Fruit fly (Drosophila melanogaster) whole organism, prepupa: ENCODE data around the gene CG2865.

Experiments used
- Blimp-1 ChIP-seq: fragments of 200-800 bp; sonication (Bioruptor generic); optimal IDR thresholded peaks from 3 replicates; lab custom pipeline; 2017; ENCODE audit warnings: missing biosample characterization, missing genetic modification characterization, mild to moderate bottlenecking, moderate library complexity, missing genetic modification reagents
- CG10631 ChIP-seq: fragments of 200-800 bp; sonication (Bioruptor generic); optimal IDR thresholded peaks from 2 replicates; lab custom pipeline; 2016; ENCODE audit warnings: missing biosample characterization, missing genetic modification characterization
- CG10669 ChIP-seq: fragments of 200-800 bp; sonication (Bioruptor generic); optimal IDR thresholded peaks from 3 replicates; lab custom pipeline; 2018; ENCODE audit warnings: missing biosample characterization, mild to moderate bottlenecking, missing genetic modification characterization, moderate library complexity
- CG11902 ChIP-seq: fragments of 200-800 bp; sonication (Bioruptor generic); optimal IDR thresholded peaks from 3 replicates; lab custom pipeline; 2016; ENCODE audit warnings: missing biosample characterization, missing genetic modification characterization
- CG15336 ChIP-seq: fragments of 200-800 bp; sonication (Bioruptor generic); IDR thresholded peaks from 2 replicates; pipeline ENCODE4 v1.3.6; 2022; ENCODE audit warnings: missing biosample characterization, missing genetic modification characterization
- CG1621 ChIP-seq: fragments of 200-800 bp; sonication (Bioruptor generic); optimal IDR thresholded peaks from 3 replicates; lab custom pipeline; 2018; ENCODE audit warnings: missing biosample characterization, mild to moderate bottlenecking, missing genetic modification characterization
- CG16779 ChIP-seq: fragments of 200-800 bp; sonication (Bioruptor generic); optimal IDR thresholded peaks from 3 replicates; lab custom pipeline; 2017; ENCODE audit warnings: missing biosample characterization, mild to moderate bottlenecking, missing genetic modification characterization
- CG3032 ChIP-seq: fragments of 200-800 bp; optimal IDR thresholded peaks from 2 replicates; lab custom pipeline; 2019; ENCODE audit warnings: missing biosample characterization, mild to moderate bottlenecking, missing genetic modification characterization, moderate library complexity
- CG34406 ChIP-seq: fragments of 200-800 bp; sonication (Bioruptor generic); optimal IDR thresholded peaks from 3 replicates; lab custom pipeline; 2016; ENCODE audit warnings: missing biosample characterization, missing genetic modification characterization
- CG6163 ChIP-seq: fragments of 200-800 bp; sonication (Bioruptor generic); IDR thresholded peaks from 3 replicates; pipeline ENCODE4 v1.3.6; 2022; ENCODE audit warnings: missing biosample characterization, missing genetic modification characterization
- CG6276 ChIP-seq: fragments of 200-800 bp; sonication (Bioruptor generic); optimal IDR thresholded peaks from 2 replicates; lab custom pipeline; 2017; ENCODE audit warnings: missing biosample characterization, mild to moderate bottlenecking, missing genetic modification characterization
- CG6792 ChIP-seq: fragments of 200-800 bp; sonication (Bioruptor generic); optimal IDR thresholded peaks from 3 replicates; lab custom pipeline; 2016; ENCODE audit warnings: missing biosample characterization, missing genetic modification characterization
- CG6854 ChIP-seq: fragments of 200-800 bp; sonication (Bioruptor generic); optimal IDR thresholded peaks from 2 replicates; lab custom pipeline; 2017; ENCODE audit warnings: missing biosample characterization, mild to moderate bottlenecking, missing genetic modification characterization
- CG7368 ChIP-seq: fragments of 200-800 bp; sonication (Bioruptor generic); optimal IDR thresholded peaks from 3 replicates; lab custom pipeline; 2016; ENCODE audit warnings: missing biosample characterization, missing genetic modification characterization
- CG8119 ChIP-seq: fragments of 200-800 bp; sonication (Bioruptor generic); IDR thresholded peaks from 3 replicates; pipeline ENCODE4 v1.3.6; 2022; ENCODE audit warnings: missing biosample characterization, missing genetic modification characterization
- CG8319 ChIP-seq: fragments of 200-800 bp; sonication (Bioruptor generic); optimal IDR thresholded peaks from 3 replicates; lab custom pipeline; 2016; ENCODE audit warnings: missing biosample characterization, missing genetic modification characterization
- CG8632 ChIP-seq: fragments of 200-800 bp; sonication (Bioruptor generic); optimal IDR thresholded peaks from 3 replicates; lab custom pipeline; 2016; ENCODE audit warnings: missing biosample characterization, missing genetic modification characterization
- Eip75B ChIP-seq: fragments of 200-800 bp; sonication (Bioruptor generic); optimal IDR thresholded peaks from 3 replicates; lab custom pipeline; 2016; ENCODE audit warnings: missing biosample characterization, missing genetic modification characterization
- Eip78C ChIP-seq: fragments of 200-800 bp; sonication (Bioruptor generic); peaks from one replicate; lab custom pipeline; 2016; ENCODE audit warnings: missing biosample characterization, missing genetic modification characterization
- Ets21C ChIP-seq: fragments of 200-800 bp; sonication (Bioruptor generic); optimal IDR thresholded peaks from 3 replicates; lab custom pipeline; 2016; ENCODE audit warnings: missing biosample characterization, missing genetic modification characterization
- Ets96B ChIP-seq: fragments of 200-800 bp; optimal IDR thresholded peaks from 2 replicates; lab custom pipeline; 2019; ENCODE audit warnings: missing biosample characterization, mild to moderate bottlenecking, missing genetic modification characterization, moderate library complexity
- Gug ChIP-seq: fragments of 200-800 bp; sonication (Bioruptor generic); IDR thresholded peaks from 2 replicates; pipeline ENCODE4 v1.3.6; 2022; ENCODE audit warnings: missing biosample characterization, missing genetic modification characterization
- Hr38 ChIP-seq: sonication (Bioruptor generic); optimal IDR thresholded peaks from 2 replicates; lab custom pipeline; 2016; ENCODE audit warnings: missing biosample characterization, missing genetic modification characterization
- Hr39 ChIP-seq: fragments of 200-800 bp; sonication (Bioruptor generic); optimal IDR thresholded peaks from 2 replicates; lab custom pipeline; 2016; ENCODE audit warnings: missing biosample characterization, missing genetic modification characterization
- Lpt ChIP-seq: fragments of 200-800 bp; sonication (Bioruptor generic); optimal IDR thresholded peaks from 3 replicates; lab custom pipeline; 2016; ENCODE audit warnings: missing biosample characterization, missing genetic modification characterization
- Smox ChIP-seq: fragments of 200-800 bp; sonication (Bioruptor generic); optimal IDR thresholded peaks from 3 replicates; lab custom pipeline; 2016; ENCODE audit warnings: missing biosample characterization, missing genetic modification characterization
- achi ChIP-seq: fragments of 200-800 bp; sonication (Bioruptor generic); optimal IDR thresholded peaks from 3 replicates; lab custom pipeline; 2016; ENCODE audit warnings: missing biosample characterization, missing genetic modification characterization
- acj6 ChIP-seq: fragments of 200-800 bp; sonication (Bioruptor generic); optimal IDR thresholded peaks from 3 replicates; lab custom pipeline; 2016; ENCODE audit warnings: missing biosample characterization, missing genetic modification characterization
- dac ChIP-seq: fragments of 200-800 bp; sonication (Bioruptor generic); optimal IDR thresholded peaks from 2 replicates; lab custom pipeline; 2017; ENCODE audit warnings: missing biosample characterization, mild to moderate bottlenecking, missing genetic modification characterization
- eg ChIP-seq: fragments of 200-800 bp; sonication (Bioruptor generic); IDR thresholded peaks from 3 replicates; pipeline ENCODE4 v1.3.6; 2022; ENCODE audit warnings: missing biosample characterization, missing genetic modification characterization
- esn ChIP-seq: fragments of 200-800 bp; sonication (Bioruptor generic); optimal IDR thresholded peaks from 2 replicates; lab custom pipeline; 2016; ENCODE audit warnings: missing biosample characterization, mild to moderate bottlenecking, missing genetic modification characterization, moderate library complexity
- fd59A ChIP-seq: fragments of 200-800 bp; sonication (Bioruptor generic); optimal IDR thresholded peaks from 2 replicates; lab custom pipeline; 2017; ENCODE audit warnings: missing biosample characterization, mild to moderate bottlenecking, missing genetic modification characterization, missing genetic modification reagents
- fd85E ChIP-seq: fragments of 200-800 bp; sonication (Bioruptor generic); optimal IDR thresholded peaks from 3 replicates; lab custom pipeline; 2016; ENCODE audit warnings: missing biosample characterization, missing genetic modification characterization
- fkh ChIP-seq: fragments of 200-800 bp; sonication (Bioruptor generic); optimal IDR thresholded peaks from 3 replicates; lab custom pipeline; 2017; ENCODE audit warnings: missing biosample characterization, mild to moderate bottlenecking, missing genetic modification characterization, moderate library complexity
- net ChIP-seq: fragments of 200-800 bp; sonication (Bioruptor generic); optimal IDR thresholded peaks from 3 replicates; lab custom pipeline; 2016; ENCODE audit warnings: missing biosample characterization, missing genetic modification characterization
- pdm3 ChIP-seq: fragments of 200-800 bp; sonication (Bioruptor generic); optimal IDR thresholded peaks from 3 replicates; lab custom pipeline; 2016; ENCODE audit warnings: missing biosample characterization, missing genetic modification characterization
- salr ChIP-seq, 2 experiments: fragments of 200-800 bp; sonication (Bioruptor generic); optimal IDR thresholded peaks; 3 replicates each; lab custom pipeline; 2016 to 2018; ENCODE audit warnings: missing biosample characterization in 2 of 2, missing genetic modification characterization in 2 of 2, mild to moderate bottlenecking in 1 of 2
- spab ChIP-seq: fragments of 200-800 bp; sonication (Bioruptor generic); optimal IDR thresholded peaks from 2 replicates; lab custom pipeline; 2017; ENCODE audit warnings: missing biosample characterization, mild to moderate bottlenecking, missing genetic modification characterization, missing genetic modification reagents
- ss ChIP-seq, 2 experiments: fragments of 200-800 bp; sonication (Bioruptor generic); optimal IDR thresholded peaks; 2 replicates in 1 of 2; 3 replicates in 1 of 2; lab custom pipeline; 2017 to 2018; ENCODE audit warnings: mild to moderate bottlenecking in 2 of 2, missing biosample characterization in 2 of 2, missing genetic modification characterization in 2 of 2, moderate library complexity in 1 of 2
- topi ChIP-seq: fragments of 200-800 bp; sonication (Bioruptor generic); optimal IDR thresholded peaks from 3 replicates; lab custom pipeline; 2016; ENCODE audit warnings: missing biosample characterization, missing genetic modification characterization

The CG2865 gene

dm6 chrX:2294474-2295434, 1.5 kb upstream of the CG2865 start (continued):
- TF ChIP-seq CG16779 (peak; percentile 46), CG11902 (GFP tag; lab: Kevin White, UChicago) (peak; percentile 24), Ets96B (tag; lab: Kevin White, UChicago) (peak; percentile 27), Eip78C (GFP tag; lab: Kevin White, UChicago) (peak; percentile 80), salr (GFP tag; optimal IDR thresholded peaks at IDR 0.05; lab: Kevin White, UChicago) (no peak), CG15336 (GFP tag; lab: Robert Waterston, UW) (peak; percentile 21; the same call in 1 of the 2 replicates), CG8319 (GFP tag; lab: Kevin White, UChicago) (peak; percentile 37), fd85E (GFP tag; lab: Kevin White, UChicago) (no peak), Eip75B (GFP tag; lab: Kevin White, UChicago) (peak; percentile 78), CG10669 (GFP tag; lab: Kevin White, UChicago) (peak; percentile 54), CG6854 (GFP tag; lab: Kevin White, UChicago) (peak; percentile 38), CG7368 (peak; percentile 68), Hr39 (GFP tag; lab: Kevin White, UChicago) (peak; percentile 69), CG3032 (tag; lab: Kevin White, UChicago) (peak; percentile 33), CG6163 (GFP tag; lab: Robert Waterston, UW) (peak; percentile 54), spab (peak; percentile 20), CG1621 (tag; lab: Kevin White, UChicago) (peak; percentile 28), net (peak; percentile 73), CG8632 (GFP tag; lab: Kevin White, UChicago) (peak; percentile 19), eg (GFP tag; lab: Robert Waterston, UW) (peak; percentile 70; the same call in 2 of the 3 replicates), ss (GFP tag; optimal IDR thresholded peaks at IDR 0.05; lab: Kevin White, UChicago) (peak; percentile 40 to 43), esn (GFP tag; lab: Kevin White, UChicago) (peak; percentile 64), fkh (GFP tag; lab: Kevin White, UChicago) (peak; percentile 64), pdm3 (GFP tag; lab: Kevin White, UChicago) (peak; percentile 40), achi (GFP tag; lab: Kevin White, UChicago) (peak; percentile 42), fd59A (GFP tag; lab: Kevin White, UChicago) (no peak), CG34406 (GFP tag; lab: Kevin White, UChicago) (peak; percentile 67), CG8119 (GFP tag; lab: Robert Waterston, UW) (peak; percentile 59; the same call in 2 of the 3 replicates), Gug (GFP tag; lab: Robert Waterston, UW) (peak; percentile 28; the same call in 1 of the 2 replicates), CG6792 (GFP tag; lab: Kevin White, UChicago) (peak; percentile 53), Lpt (GFP tag; lab: Kevin White, UChicago) (peak; percentile 58), topi (GFP tag; lab: Kevin White, UChicago) (peak; percentile 65), Ets21C (GFP tag; lab: Kevin White, UChicago) (peak; percentile 20), acj6 (GFP tag; lab: Kevin White, UChicago) (peak; percentile 54), CG6276 (GFP tag; lab: Kevin White, UChicago) (peak; percentile 39), Blimp-1 (GFP tag; lab: Kevin White, UChicago) (no peak), CG10631 (GFP tag; lab: Kevin White, UChicago) (peak; percentile 58), dac (no peak), Hr38 (GFP tag; lab: Kevin White, UChicago) (no peak), Smox (GFP tag; lab: Kevin White, UChicago) (peak; percentile 60)
